Worm (Caenorhabditis elegans) whole organism, midembryonic: ENCODE results near the gene F01G4.4.

Experiments
- klf-2 ChIP-seq: fragments of 200-800 bp; sonication (Bioruptor generic); conservative IDR thresholded peaks from 2 replicates; pipeline ENCODE4 v1.3.6; 2022; ENCODE audit warnings: missing genetic modification reagents, missing genetic modification characterization, missing compliant biosample characterization
- ref-1 ChIP-seq: fragments of 200-800 bp; sonication (Bioruptor generic); conservative IDR thresholded peaks from 2 replicates; pipeline ENCODE4 v1.3.6; 2022; ENCODE audit warnings: missing genetic modification reagents, missing genetic modification characterization, missing compliant biosample characterization
- tab-1 ChIP-seq: fragments of 200-800 bp; sonication (Bioruptor generic); IDR thresholded peaks from 2 replicates; pipeline ENCODE4 v1.3.6; 2022; ENCODE audit warnings: missing genetic modification characterization, missing compliant biosample characterization
- ztf-23 ChIP-seq: fragments of 200-800 bp; sonication (Bioruptor generic); IDR thresholded peaks from 2 replicates; pipeline ENCODE4 v1.3.6; 2022; ENCODE audit warnings: missing genetic modification reagents, missing genetic modification characterization, missing compliant biosample characterization

DNA sequence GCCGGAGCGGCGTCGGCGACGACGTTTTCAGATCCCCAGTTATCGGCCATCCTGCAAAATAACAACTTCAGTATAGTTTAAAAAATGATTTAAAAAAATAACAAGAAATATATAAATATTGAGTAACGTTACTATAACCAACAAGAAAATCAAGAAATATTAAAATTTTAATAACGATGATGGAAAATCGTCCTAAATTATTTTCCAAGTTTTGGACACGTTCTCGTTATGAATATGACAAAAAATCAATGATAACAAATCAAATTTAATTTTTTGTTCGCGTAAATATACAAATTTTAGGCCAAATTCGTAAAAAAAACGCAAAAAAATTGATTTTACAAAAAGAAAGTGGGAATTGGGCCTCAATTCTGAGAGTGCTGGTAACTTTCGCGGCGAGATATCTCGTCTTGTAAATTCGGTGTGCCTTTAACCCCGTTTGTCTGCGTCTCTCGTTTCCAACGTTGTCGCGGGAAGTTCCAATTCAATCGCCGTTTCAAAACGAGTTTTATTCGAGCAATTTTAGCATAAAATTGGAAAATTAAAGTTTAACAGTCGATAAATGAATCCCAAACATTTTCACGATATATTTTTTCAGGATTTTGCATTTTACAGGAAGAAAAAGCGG, 32.0 kb upstream of the F01G4.4 start, which contains the start of gene rps-5:
- TF ChIP-seq ztf-23 (no peak), ref-1 (no peak), klf-2 (GFP tag; lab: Robert Waterston, UW) (no peak), tab-1 (GFP tag; lab: Robert Waterston, UW) (no peak)
